Worm (Caenorhabditis elegans): Measurements from ENCODE around the gene par-2.

ce11 chrIII:1054096-1054495 is 27.1 kb upstream of the par-2 start:
- no peak for TF ChIP-seq dao-5 (tag; optimal IDR thresholded peaks at IDR 0.05)
- no peak for TF ChIP-seq him-1 (tag; optimal IDR thresholded peaks at IDR 0.05)

All from whole organism, L4/young adult.